Fruit fly (Drosophila melanogaster) whole organism, embryonic: ENCODE measurements around the gene CG31010.

Experiments
- Atf6 ChIP-seq: fragments of 200-800 bp; sonication (Bioruptor generic); IDR thresholded peaks from 2 replicates; pipeline ENCODE4 v1.3.6; 2022; ENCODE audit warnings: missing biosample characterization, missing genetic modification characterization
- CG10209 ChIP-seq: fragments of 200-800 bp; sonication (Bioruptor generic); optimal IDR thresholded peaks from 3 replicates; lab custom pipeline; 2017; ENCODE audit warnings: missing biosample characterization, mild to moderate bottlenecking, missing genetic modification characterization, missing genetic modification reagents
- CG10274 ChIP-seq: fragments of 200-800 bp; sonication (Bioruptor generic); optimal IDR thresholded peaks from 3 replicates; lab custom pipeline; 2017; ENCODE audit warnings: missing biosample characterization, mild to moderate bottlenecking, missing genetic modification characterization
- CG11504 ChIP-seq: fragments of 200-800 bp; sonication (Bioruptor generic); optimal IDR thresholded peaks from 3 replicates; lab custom pipeline; 2019; ENCODE audit warnings: missing biosample characterization, mild to moderate bottlenecking, missing genetic modification characterization, moderate library complexity
- CG11695 ChIP-seq: fragments of 200-800 bp; sonication (Bioruptor generic); IDR thresholded peaks from 3 replicates; pipeline ENCODE4 v1.3.6; 2022; ENCODE audit warnings: missing biosample characterization, missing genetic modification characterization
- CG12769 ChIP-seq: fragments of 200-800 bp; sonication (Bioruptor generic); optimal IDR thresholded peaks from 2 replicates; lab custom pipeline; 2019; ENCODE audit warnings: missing biosample characterization, mild to moderate bottlenecking, missing genetic modification characterization, moderate library complexity
- CG13624 ChIP-seq: fragments of 200-800 bp; sonication (Bioruptor generic); optimal IDR thresholded peaks from 2 replicates; lab custom pipeline; 2016; ENCODE audit warnings: missing biosample characterization, missing genetic modification characterization
- CG14441 ChIP-seq: fragments of 200-800 bp; sonication (Bioruptor generic); IDR thresholded peaks from 2 replicates; pipeline ENCODE4 v1.3.6; 2022; ENCODE audit warnings: missing biosample characterization, missing genetic modification characterization
- CG14667 ChIP-seq: fragments of 200-800 bp; sonication (Bioruptor generic); IDR thresholded peaks from 2 replicates; pipeline ENCODE4 v1.3.6; 2022; ENCODE audit warnings: missing biosample characterization, missing genetic modification characterization
- CG14710 ChIP-seq: fragments of 200-800 bp; sonication (Bioruptor generic); optimal IDR thresholded peaks from 3 replicates; lab custom pipeline; 2019; ENCODE audit warnings: missing biosample characterization, mild to moderate bottlenecking, missing genetic modification characterization, moderate library complexity
- CG16815 ChIP-seq: fragments of 200-800 bp; sonication (Bioruptor generic); optimal IDR thresholded peaks from 3 replicates; lab custom pipeline; 2017; ENCODE audit warnings: missing biosample characterization, mild to moderate bottlenecking, missing genetic modification characterization
- CG17186 ChIP-seq: fragments of 200-800 bp; sonication (Bioruptor generic); optimal IDR thresholded peaks from 3 replicates; lab custom pipeline; 2017; ENCODE audit warnings: missing biosample characterization, missing genetic modification reagents, missing genetic modification characterization
- CG18599 ChIP-seq: fragments of 200-800 bp; sonication (Bioruptor generic); optimal IDR thresholded peaks from 3 replicates; lab custom pipeline; 2017; ENCODE audit warnings: missing biosample characterization, missing genetic modification characterization, mild to moderate bottlenecking, moderate library complexity, missing genetic modification reagents
- CG2120 ChIP-seq: fragments of 200-800 bp; sonication (Bioruptor generic); optimal IDR thresholded peaks from 3 replicates; lab custom pipeline; 2016; ENCODE audit warnings: missing biosample characterization, missing genetic modification characterization
- CG2678 ChIP-seq: fragments of 200-800 bp; sonication (Bioruptor generic); optimal IDR thresholded peaks from 3 replicates; lab custom pipeline; 2019; ENCODE audit warnings: missing biosample characterization, mild to moderate bottlenecking, missing genetic modification characterization, moderate library complexity
- CG2889 ChIP-seq: fragments of 200-800 bp; sonication (Bioruptor generic); IDR thresholded peaks from 3 replicates; pipeline ENCODE4 v1.3.6; 2022; ENCODE audit warnings: missing biosample characterization, missing genetic modification characterization
- CG32767 ChIP-seq: fragments of 200-800 bp; sonication (Bioruptor generic); IDR thresholded peaks from 2 replicates; pipeline ENCODE4 v1.3.6; 2022; ENCODE audit warnings: missing biosample characterization, missing genetic modification characterization
- CG3281 ChIP-seq: fragments of 200-800 bp; sonication (Bioruptor generic); optimal IDR thresholded peaks from 3 replicates; lab custom pipeline; 2017; ENCODE audit warnings: missing biosample characterization, mild to moderate bottlenecking, missing genetic modification characterization
- CG3407 ChIP-seq: fragments of 200-800 bp; sonication (Bioruptor generic); optimal IDR thresholded peaks from 2 replicates; lab custom pipeline; 2018; ENCODE audit warnings: missing biosample characterization, mild to moderate bottlenecking, missing genetic modification characterization
- CG3995 ChIP-seq: fragments of 200-800 bp; sonication (Bioruptor generic); optimal IDR thresholded peaks from 3 replicates; lab custom pipeline; 2016; ENCODE audit warnings: missing biosample characterization, missing genetic modification characterization
- CG6689 ChIP-seq: fragments of 200-800 bp; sonication (Bioruptor generic); IDR thresholded peaks from 2 replicates; pipeline ENCODE4 v1.3.6; 2022; ENCODE audit warnings: missing biosample characterization, missing genetic modification characterization
- CG7556 ChIP-seq: fragments of 200-800 bp; sonication (Bioruptor generic); optimal IDR thresholded peaks from 2 replicates; lab custom pipeline; 2017; ENCODE audit warnings: missing biosample characterization, mild to moderate bottlenecking, missing genetic modification characterization
- CG7839 ChIP-seq: fragments of 200-800 bp; sonication (Bioruptor generic); optimal IDR thresholded peaks from 3 replicates; lab custom pipeline; 2018; ENCODE audit warnings: missing biosample characterization, mild to moderate bottlenecking, missing genetic modification characterization, moderate library complexity
- CG8765 ChIP-seq: fragments of 200-800 bp; sonication (Bioruptor generic); IDR thresholded peaks from 2 replicates; pipeline ENCODE4 v1.3.6; 2022; ENCODE audit warnings: missing biosample characterization, missing genetic modification characterization
- HLH3B ChIP-seq: fragments of 200-800 bp; sonication (Bioruptor generic); IDR thresholded peaks from 2 replicates; pipeline ENCODE4 v1.3.6; 2022; ENCODE audit warnings: missing biosample characterization, missing genetic modification characterization
- Hr51 ChIP-seq, 2 experiments: fragments of 200-800 bp; sonication (Bioruptor generic); optimal IDR thresholded peaks; 2 replicates in 1 of 2; 3 replicates in 1 of 2; lab custom pipeline; 2016 to 2018; ENCODE audit warnings: missing biosample characterization in 2 of 2, missing genetic modification characterization in 2 of 2, mild to moderate bottlenecking in 1 of 2, moderate library complexity in 1 of 2
- Hr78 ChIP-seq, 2 experiments: fragments of 200-800 bp in 1 of 2; fragments of >200 bp in 1 of 2; sonication (Bioruptor generic) in 1 of 2; optimal IDR thresholded peaks; 2 replicates each; lab custom pipeline; 2017 to 2019; ENCODE audit warnings: missing biosample characterization in 2 of 2, missing genetic modification characterization in 2 of 2, mild to moderate bottlenecking in 1 of 2, moderate library complexity in 1 of 2
- Meics ChIP-seq: fragments of 200-800 bp; sonication (Bioruptor generic); optimal IDR thresholded peaks from 2 replicates; lab custom pipeline; 2017; ENCODE audit warnings: missing biosample characterization, mild to moderate bottlenecking, missing genetic modification characterization
- Ptx1 ChIP-seq: fragments of 200-800 bp; sonication (Bioruptor generic); IDR thresholded peaks from 2 replicates; pipeline ENCODE4 v1.3.6; 2022; ENCODE audit warnings: missing biosample characterization, missing genetic modification characterization
- Sox102F ChIP-seq: fragments of 200-800 bp; sonication (Bioruptor generic); optimal IDR thresholded peaks from 2 replicates; lab custom pipeline; 2018; ENCODE audit warnings: missing biosample characterization, mild to moderate bottlenecking, missing genetic modification characterization, moderate library complexity
- Xrp1 ChIP-seq: fragments of 200-800 bp; sonication (Bioruptor generic); IDR thresholded peaks from 2 replicates; pipeline ENCODE4 v1.3.6; 2022; ENCODE audit warnings: missing biosample characterization, missing genetic modification characterization
- ara ChIP-seq: fragments of 200-800 bp; sonication (Bioruptor generic); IDR thresholded peaks from 2 replicates; pipeline ENCODE4 v1.3.6; 2022; ENCODE audit warnings: missing biosample characterization, missing genetic modification characterization
- bbx ChIP-seq: fragments of 200-800 bp; sonication (Bioruptor generic); IDR thresholded peaks from 2 replicates; pipeline ENCODE4 v1.3.6; 2022; ENCODE audit warnings: missing biosample characterization, missing genetic modification characterization; ENCODE audit not compliant: partially characterized antibody
- bsh ChIP-seq, 2 experiments: fragments of 200-800 bp; sonication (Bioruptor generic); optimal IDR thresholded peaks; 2 replicates each; lab custom pipeline; 2017 to 2018; ENCODE audit warnings: mild to moderate bottlenecking in 2 of 2, missing biosample characterization in 2 of 2, missing genetic modification characterization in 2 of 2, moderate library complexity in 1 of 2
- cg ChIP-seq: fragments of 200-800 bp; sonication (Bioruptor generic); optimal IDR thresholded peaks from 3 replicates; lab custom pipeline; 2019; ENCODE audit warnings: missing biosample characterization, mild to moderate bottlenecking, missing genetic modification characterization, moderate library complexity
- disco-r ChIP-seq: fragments of 200-800 bp; sonication (Bioruptor generic); optimal IDR thresholded peaks from 2 replicates; lab custom pipeline; 2016; ENCODE audit warnings: missing biosample characterization, missing genetic modification characterization
- dmrt99B ChIP-seq: fragments of 200-800 bp; sonication (Bioruptor generic); optimal IDR thresholded peaks from 2 replicates; lab custom pipeline; 2018; ENCODE audit warnings: missing biosample characterization, mild to moderate bottlenecking, missing genetic modification characterization, moderate library complexity
- dysf ChIP-seq: fragments of 200-800 bp; sonication (Bioruptor generic); IDR thresholded peaks from 3 replicates; pipeline ENCODE4 v1.3.6; 2022; ENCODE audit warnings: missing biosample characterization, missing genetic modification characterization
- grau ChIP-seq: fragments of 200-800 bp; optimal IDR thresholded peaks from 3 replicates; lab custom pipeline; 2019; ENCODE audit warnings: missing biosample characterization, mild to moderate bottlenecking, missing genetic modification characterization, moderate library complexity
- insv ChIP-seq, 2 experiments: fragments of 200-800 bp; sonication (Bioruptor generic); optimal IDR thresholded peaks; 3 replicates each; lab custom pipeline; 2016 to 2018; ENCODE audit warnings: missing biosample characterization in 2 of 2, missing genetic modification characterization in 2 of 2
- lab ChIP-seq: fragments of 200-800 bp; sonication (Bioruptor generic); optimal IDR thresholded peaks from 3 replicates; lab custom pipeline; 2017; ENCODE audit warnings: missing biosample characterization, missing genetic modification characterization, mild to moderate bottlenecking, moderate library complexity, missing genetic modification reagents
- lmd ChIP-seq: fragments of 200-800 bp; sonication (Bioruptor generic); IDR thresholded peaks from 2 replicates; pipeline ENCODE4 v1.3.6; 2022; ENCODE audit warnings: missing biosample characterization, missing genetic modification characterization
- org-1 ChIP-seq: fragments of 200-800 bp; sonication (Bioruptor generic); optimal IDR thresholded peaks from 2 replicates; lab custom pipeline; 2017; ENCODE audit warnings: missing biosample characterization, missing genetic modification characterization
- phol ChIP-seq: fragments of 200-800 bp; sonication (Bioruptor generic); optimal IDR thresholded peaks from 3 replicates; lab custom pipeline; 2018; ENCODE audit warnings: missing biosample characterization, mild to moderate bottlenecking, missing genetic modification characterization, moderate library complexity
- ranshi ChIP-seq: fragments of 200-800 bp; sonication (Bioruptor generic); IDR thresholded peaks from 2 replicates; pipeline ENCODE4 v1.3.6; 2022; ENCODE audit warnings: missing biosample characterization, missing genetic modification characterization
- slbo ChIP-seq: fragments of 200-800 bp; sonication (Bioruptor generic); IDR thresholded peaks from 2 replicates; pipeline ENCODE4 v1.3.6; 2022; ENCODE audit warnings: missing biosample characterization, missing genetic modification characterization
- slp2 ChIP-seq: fragments of 200-800 bp; sonication (Bioruptor generic); optimal IDR thresholded peaks from 2 replicates; lab custom pipeline; 2016; ENCODE audit warnings: missing biosample characterization, missing genetic modification characterization
- tin ChIP-seq: fragments of 200-800 bp; sonication (Bioruptor generic); optimal IDR thresholded peaks from 3 replicates; lab custom pipeline; 2016; ENCODE audit warnings: missing biosample characterization, missing genetic modification characterization
- wdn ChIP-seq: fragments of 200-800 bp; sonication (Bioruptor generic); IDR thresholded peaks from 2 replicates; pipeline ENCODE4 v1.3.6; 2022; ENCODE audit warnings: missing biosample characterization, missing genetic modification characterization

Gene CG31010

DNA sequence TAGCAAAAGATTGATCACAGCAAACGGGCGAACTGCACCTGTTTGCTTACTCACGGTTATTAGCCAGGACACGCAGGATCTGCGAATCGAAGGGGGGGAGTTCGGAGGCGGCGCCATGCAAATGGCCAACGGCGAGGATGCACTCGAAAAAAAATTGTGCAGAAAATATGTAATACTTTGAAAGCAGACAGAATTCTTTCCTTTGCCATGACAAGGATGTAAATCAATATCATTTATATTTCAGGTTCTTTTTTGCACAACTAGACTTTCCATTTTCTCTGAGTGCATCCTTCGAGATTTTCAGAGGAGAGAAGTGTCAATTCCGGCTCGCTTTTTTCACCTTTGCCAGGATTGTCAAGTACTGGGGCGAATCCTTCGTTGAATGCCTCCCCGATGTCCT is 3.3 kb upstream of the CG31010 start (continued):
- no peak for TF ChIP-seq cg (GFP tag; lab: Kevin White, UChicago)
- peak in 1 of 2 experiments; percentile 1 for TF ChIP-seq Hr51 (GFP tag; optimal IDR thresholded peaks at IDR 0.05; lab: Kevin White, UChicago)
- peak; percentile 52 for TF ChIP-seq slbo (GFP tag; lab: Robert Waterston, UW)
- TF ChIP-seq CG3281: peak; percentile 6
- peak; percentile 32; the same call in 1 of the 3 replicates for TF ChIP-seq CG2889
- no peak for TF ChIP-seq HLH3B (GFP tag; lab: Robert Waterston, UW)
- peak; percentile 25 for TF ChIP-seq CG2678
- peak; percentile 31 for TF ChIP-seq Sox102F (GFP tag; lab: Kevin White, UChicago)
- TF ChIP-seq Xrp1 (GFP tag; lab: Robert Waterston, UW): peak; percentile 29; the same call in 1 of the 2 replicates
- TF ChIP-seq CG10209 (GFP tag; lab: Kevin White, UChicago): no peak
- TF ChIP-seq CG8765 (GFP tag; lab: Robert Waterston, UW): 0 out of 2 replicates have a peak, but pooled peaks have one; percentile 26
- peak; percentile 6 for TF ChIP-seq CG7839 (tag; lab: Kevin White, UChicago)
- TF ChIP-seq Meics: peak; percentile 23
- TF ChIP-seq tin: peak; percentile 19
- TF ChIP-seq ara (GFP tag; lab: Robert Waterston, UW): peak; percentile 41; the same call in 1 of the 2 replicates
- no peak for TF ChIP-seq wdn (GFP tag; lab: Robert Waterston, UW)
- no peak for TF ChIP-seq CG16815
- TF ChIP-seq lmd (GFP tag; lab: Robert Waterston, UW): peak; percentile 21; the same call in 1 of the 2 replicates
- TF ChIP-seq CG11695 (GFP tag; lab: Robert Waterston, UW): 0 out of 3 replicates have a peak, but pooled peaks have one; percentile 25
- TF ChIP-seq CG10274 (GFP tag; lab: Kevin White, UChicago): no peak
- TF ChIP-seq Hr78 (GFP tag; optimal IDR thresholded peaks at IDR 0.05; lab: Kevin White, UChicago): no peak
- TF ChIP-seq phol: peak; percentile 6
- TF ChIP-seq slp2: no peak
- no peak for TF ChIP-seq Atf6 (GFP tag; lab: Robert Waterston, UW)
- no peak for TF ChIP-seq org-1
- peak; percentile 33; the same call in 1 of the 2 replicates for TF ChIP-seq CG32767 (GFP tag; lab: Robert Waterston, UW)
- TF ChIP-seq insv (GFP tag; optimal IDR thresholded peaks at IDR 0.05; lab: Kevin White, UChicago): no peak
- TF ChIP-seq CG11504: peak; percentile 29
- TF ChIP-seq bsh (GFP tag; optimal IDR thresholded peaks at IDR 0.05; lab: Kevin White, UChicago): peak in 1 of 2 experiments; percentile 19
- peak; percentile 59; the same call in 1 of the 2 replicates for TF ChIP-seq ranshi (GFP tag; lab: Robert Waterston, UW)
- TF ChIP-seq CG6689 (GFP tag; lab: Robert Waterston, UW): 0 out of 2 replicates have a peak, but pooled peaks have one; percentile 29
- TF ChIP-seq dysf (GFP tag; lab: Robert Waterston, UW): peak; percentile 42; the same call in 1 of the 3 replicates
- TF ChIP-seq CG13624 (GFP tag; lab: Kevin White, UChicago): no peak
- no peak for TF ChIP-seq CG17186 (GFP tag; lab: Kevin White, UChicago)
- peak; percentile 6 for TF ChIP-seq CG7556 (GFP tag; lab: Kevin White, UChicago)
- TF ChIP-seq CG14710 (tag; lab: Kevin White, UChicago): no peak
- no peak for TF ChIP-seq disco-r (GFP tag; lab: Kevin White, UChicago)
- TF ChIP-seq CG3995: no peak
- TF ChIP-seq dmrt99B: peak; percentile 33
- peak; percentile 45 for TF ChIP-seq lab (GFP tag; lab: Kevin White, UChicago)
- peak; percentile 35; the same call in 1 of the 2 replicates for TF ChIP-seq Ptx1 (GFP tag; lab: Robert Waterston, UW)
- peak; percentile 38; the same call in 1 of the 2 replicates for TF ChIP-seq CG14441 (GFP tag; lab: Robert Waterston, UW)
- peak; percentile 12 for TF ChIP-seq grau
- peak; percentile 36 for TF ChIP-seq CG2120 (GFP tag; lab: Kevin White, UChicago)
- TF ChIP-seq CG14667: no peak
- peak; percentile 65 for TF ChIP-seq CG18599 (GFP tag; lab: Kevin White, UChicago)
- TF ChIP-seq CG3407 (GFP tag; lab: Kevin White, UChicago): no peak
- TF ChIP-seq bbx (GFP tag; lab: Robert Waterston, UW): no peak
- TF ChIP-seq CG12769: peak; percentile 2
